Worm (Caenorhabditis elegans) whole organism, L3 larva: ENCODE results near the gene K08F4.12.

ENCODE experiments used
- R02D3.7 ChIP-seq: fragments of 150-350 bp; optimal IDR thresholded peaks from 2 replicates; lab custom pipeline; 2014; ENCODE audit warnings: missing biosample characterization, missing genetic modification characterization
- ceh-28 ChIP-seq: fragments of 150-350 bp; optimal IDR thresholded peaks from 2 replicates; lab custom pipeline; 2014; ENCODE audit warnings: missing biosample characterization, missing genetic modification reagents, missing genetic modification characterization
- egl-27 ChIP-seq: sonication (generic microtip); optimal IDR thresholded peaks from 4 replicates; lab custom pipeline; 2017; ENCODE audit warnings: missing biosample characterization, missing genetic modification reagents, missing genetic modification characterization
- egl-5 ChIP-seq: fragments of 150-350 bp; optimal IDR thresholded peaks from 2 replicates; lab custom pipeline; 2017; ENCODE audit warnings: missing biosample characterization, missing genetic modification reagents, missing genetic modification characterization, inconsistent platforms
- elt-2 ChIP-seq: sonication (generic microtip); optimal IDR thresholded peaks from 2 replicates; lab custom pipeline; 2016; ENCODE audit warnings: missing genetic modification reagents, mild to moderate bottlenecking, missing genetic modification characterization, missing compliant biosample characterization
- eor-1 ChIP-seq, 2 experiments: fragments of 150-350 bp; optimal IDR thresholded peaks; 2 replicates each; lab custom pipeline; 2014 to 2018; ENCODE audit warnings: missing biosample characterization in 2 of 2, missing genetic modification characterization in 2 of 2
- fkh-10 ChIP-seq: sonication (generic microtip); optimal IDR thresholded peaks from 2 replicates; lab custom pipeline; 2017; ENCODE audit warnings: missing biosample characterization, missing genetic modification reagents, missing genetic modification characterization
- hmg-11 ChIP-seq: sonication (generic microtip); optimal IDR thresholded peaks from 2 replicates; lab custom pipeline; 2016; ENCODE audit warnings: missing genetic modification characterization, missing compliant biosample characterization
- jun-1 ChIP-seq: fragments of 150-350 bp; optimal IDR thresholded peaks from 2 replicates; lab custom pipeline; 2014; ENCODE audit warnings: missing biosample characterization, missing genetic modification reagents, missing genetic modification characterization
- lin-39 ChIP-seq: fragments of 150-350 bp; optimal IDR thresholded peaks from 2 replicates; lab custom pipeline; 2018; ENCODE audit warnings: missing biosample characterization, missing genetic modification reagents, missing genetic modification characterization
- mml-1 ChIP-seq: fragments of 150-350 bp; sonication (generic microtip); optimal IDR thresholded peaks from 3 replicates; lab custom pipeline; 2014; ENCODE audit warnings: missing biosample characterization, missing genetic modification characterization
- nfya-1 ChIP-seq: sonication (generic microtip); optimal IDR thresholded peaks from 2 replicates; lab custom pipeline; 2017; ENCODE audit warnings: missing genetic modification characterization, mild to moderate bottlenecking, missing compliant biosample characterization, antibody characterized with exemption, moderate library complexity; ENCODE audit not compliant: insufficient read depth
- nhr-11 ChIP-seq: fragments of 150-350 bp; optimal IDR thresholded peaks from 2 replicates; lab custom pipeline; 2014; ENCODE audit warnings: missing biosample characterization, missing genetic modification characterization
- nhr-25 ChIP-seq: sonication (generic microtip); optimal IDR thresholded peaks from 2 replicates; lab custom pipeline; 2017; ENCODE audit warnings: missing biosample characterization, missing genetic modification characterization
- nhr-28 ChIP-seq: fragments of 150-350 bp; optimal IDR thresholded peaks from 2 replicates; lab custom pipeline; 2014; ENCODE audit warnings: missing biosample characterization, missing genetic modification characterization
- nhr-43 ChIP-seq: sonication (generic microtip); optimal IDR thresholded peaks from 2 replicates; lab custom pipeline; 2016; ENCODE audit warnings: mild to moderate bottlenecking, missing genetic modification characterization, missing compliant biosample characterization; ENCODE audit not compliant: poor library complexity, severe bottlenecking
- nhr-67 ChIP-seq: fragments of 150-350 bp; optimal IDR thresholded peaks from 2 replicates; lab custom pipeline; 2014; ENCODE audit warnings: missing biosample characterization, missing genetic modification characterization
- sea-2 ChIP-seq: fragments of 150-350 bp; sonication (generic microtip); optimal IDR thresholded peaks from 4 replicates; lab custom pipeline; 2014; ENCODE audit warnings: missing biosample characterization, missing genetic modification reagents, missing genetic modification characterization
- skn-1 ChIP-seq: fragments of 150-350 bp; optimal IDR thresholded peaks from 2 replicates; lab custom pipeline; 2014; ENCODE audit warnings: missing biosample characterization, missing genetic modification characterization
- snpc-4 ChIP-seq: fragments of 150-350 bp; optimal IDR thresholded peaks from 2 replicates; lab custom pipeline; 2014; ENCODE audit warnings: missing biosample characterization, missing genetic modification characterization
- tbx-2 ChIP-seq: sonication (generic microtip); optimal IDR thresholded peaks from 2 replicates; lab custom pipeline; 2016; ENCODE audit warnings: mild to moderate bottlenecking, missing genetic modification characterization, missing compliant biosample characterization
- unc-62 ChIP-seq: fragments of 150-350 bp; sonication (generic microtip); optimal IDR thresholded peaks from 4 replicates; lab custom pipeline; 2014; ENCODE audit warnings: missing biosample characterization, missing genetic modification reagents, missing genetic modification characterization

The K08F4.12 gene

ce11 chrIV:10176252-10176730 lies 38.4 kb downstream of the K08F4.12 start, which contains the start of gene rack-1 (continued):
- TF ChIP-seq unc-62 (GFP tag; lab: Kevin White, UChicago) (no peak), egl-5 (tag; lab: Kevin White, UChicago) (no peak), mml-1 (tag; lab: Kevin White, UChicago) (no peak), R02D3.7 (tag; lab: Kevin White, UChicago) (no peak), nhr-28 (tag; lab: Kevin White, UChicago) (no peak), nfya-1 (tag; lab: Kevin White, UChicago) (peak; percentile 85), elt-2 (tag; lab: Kevin White, UChicago) (peak; percentile 24), lin-39 (tag; lab: Kevin White, UChicago) (peak; percentile 79), snpc-4 (peak; percentile 47), sea-2 (GFP tag; lab: Kevin White, UChicago) (no peak), egl-27 (tag; lab: Kevin White, UChicago) (no peak), tbx-2 (tag; lab: Kevin White, UChicago) (no peak), nhr-43 (tag; lab: Kevin White, UChicago) (no peak), eor-1 (tag; optimal IDR thresholded peaks at IDR 0.05; lab: Kevin White, UChicago) (no peak), fkh-10 (no peak), nhr-11 (no peak)

- no peak for TF ChIP-seq jun-1 (tag; lab: Kevin White, UChicago)
- no peak for TF ChIP-seq lin-39 (tag; lab: Kevin White, UChicago)
- TF ChIP-seq fkh-10: no peak
- TF ChIP-seq eor-1 (tag; optimal IDR thresholded peaks at IDR 0.05; lab: Kevin White, UChicago): no peak
- no peak for TF ChIP-seq nhr-67
- no peak for TF ChIP-seq nhr-25 (tag; lab: Kevin White, UChicago)
- TF ChIP-seq nfya-1 (tag; lab: Kevin White, UChicago): no peak
- TF ChIP-seq egl-5 (tag; lab: Kevin White, UChicago): no peak
Measured at ce11 chrIV:10177779-10178178, 39.9 kb downstream of the K08F4.12 start, which contains the start of gene mspn-1. TSS of gene mspn-1 (plus strand) at chrIV:10177968.

ce11 chrIV:10180133-10180749 lies 42.3 kb downstream of the K08F4.12 start, which contains the start of gene gta-1:
TSS of gene gta-1 (plus strand) at chrIV:10180660.
- peak; percentile 52 for TF ChIP-seq egl-5 (tag; lab: Kevin White, UChicago)
- TF ChIP-seq nhr-11: no peak
- TF ChIP-seq skn-1 (tag; lab: Kevin White, UChicago): no peak
- peak; percentile 14 for TF ChIP-seq ceh-28
- peak; percentile 37 for TF ChIP-seq nfya-1 (tag; lab: Kevin White, UChicago)
- TF ChIP-seq hmg-11 (tag; lab: Kevin White, UChicago): peak; percentile 18

- TF ChIP-seq fkh-10 (peak; percentile 62), nhr-25 (tag; lab: Kevin White, UChicago) (no peak)
Measured at ce11 chrIV:10188505-10188904, 50.6 kb downstream of the K08F4.12 start.
